Worm (Caenorhabditis elegans) whole organism, L1 larva: Measurements from ENCODE around the gene his-3.

ENCODE experiments used
- C16A3.4 ChIP-seq: fragments of 150-350 bp; optimal IDR thresholded peaks from 2 replicates; lab custom pipeline; 2014; ENCODE audit warnings: missing biosample characterization, missing genetic modification characterization
- aly-2 ChIP-seq: fragments of 150-350 bp; optimal IDR thresholded peaks from 2 replicates; lab custom pipeline; 2014; ENCODE audit warnings: missing biosample characterization, missing genetic modification characterization
- jun-1 ChIP-seq: fragments of 150-350 bp; optimal IDR thresholded peaks from 2 replicates; lab custom pipeline; 2014; ENCODE audit warnings: missing biosample characterization, missing genetic modification reagents, missing genetic modification characterization
- lsy-2 ChIP-seq, 2 experiments: fragments of 150-350 bp; optimal IDR thresholded peaks; 2 replicates each; lab custom pipeline; 2014; ENCODE audit warnings: missing biosample characterization in 2 of 2, missing genetic modification characterization in 2 of 2
- nhr-71 ChIP-seq: sonication (generic microtip); optimal IDR thresholded peaks from 2 replicates; lab custom pipeline; 2016; ENCODE audit warnings: mild to moderate bottlenecking, missing genetic modification characterization, moderate library complexity, missing compliant biosample characterization
- nhr-76 ChIP-seq: sonication (generic microtip); optimal IDR thresholded peaks from 2 replicates; lab custom pipeline; 2017; ENCODE audit warnings: missing biosample characterization, missing genetic modification characterization
- nhr-84 ChIP-seq: sonication (generic microtip); optimal IDR thresholded peaks from 2 replicates; lab custom pipeline; 2017; ENCODE audit warnings: missing biosample characterization, missing genetic modification characterization
- pqm-1 ChIP-seq: sonication (generic microtip); optimal IDR thresholded peaks from 3 replicates; lab custom pipeline; 2017; ENCODE audit warnings: missing biosample characterization, missing genetic modification characterization
- sox-4 ChIP-seq: sonication (generic microtip); optimal IDR thresholded peaks from 2 replicates; lab custom pipeline; 2016; ENCODE audit warnings: missing genetic modification characterization, missing compliant biosample characterization

DNA sequence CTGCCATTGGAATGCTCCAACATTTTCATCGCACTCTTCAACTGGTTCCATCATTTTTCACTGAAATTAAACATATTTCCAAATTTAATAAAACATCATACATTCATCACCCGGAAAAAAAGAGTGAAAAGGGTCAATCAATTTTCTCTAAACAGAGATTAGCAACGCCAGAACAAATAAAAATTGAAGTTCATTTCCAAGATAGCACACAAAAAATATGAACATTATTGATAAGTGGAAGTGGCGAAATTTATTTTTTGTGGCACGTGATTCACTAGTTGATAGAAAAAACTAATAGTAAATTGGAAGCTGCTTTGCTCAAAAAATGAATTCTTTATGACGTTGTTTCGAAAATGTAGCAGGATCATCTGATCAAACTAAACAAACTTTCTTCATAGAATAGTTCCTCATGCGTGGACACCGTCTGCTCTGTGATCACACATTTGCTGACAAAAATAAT, 34.7 kb downstream of the his-3 start, which contains the start of the genes F14H3.12 and srj-29:
- TF ChIP-seq nhr-84 (no peak), sox-4 (no peak), lsy-2 (tag; optimal IDR thresholded peaks at IDR 0.05; lab: Kevin White, UChicago) (no peak), C16A3.4 (tag; lab: Kevin White, UChicago) (no peak), pqm-1 (no peak), nhr-71 (no peak), jun-1 (tag; lab: Kevin White, UChicago) (no peak), aly-2 (tag; lab: Kevin White, UChicago) (no peak), nhr-76 (tag; lab: Kevin White, UChicago) (no peak)
